Worm (Caenorhabditis elegans) whole organism, L3 larva: ENCODE results near the gene R102.1.
"Not testable (repeated sequence)": the region's sequence is repeated elsewhere in the genome, so short reads cannot be mapped to it uniquely, and the experiment has no call there.

Source experiments
- R02D3.7 ChIP-seq: fragments of 150-350 bp; optimal IDR thresholded peaks from 2 replicates; lab custom pipeline; 2014; ENCODE audit warnings: missing biosample characterization, missing genetic modification characterization
- aly-2 ChIP-seq: fragments of 150-350 bp; optimal IDR thresholded peaks from 2 replicates; lab custom pipeline; 2014; ENCODE audit warnings: missing biosample characterization, missing genetic modification characterization
- ama-1 ChIP-seq: fragments of 150-350 bp; optimal IDR thresholded peaks from 2 replicates; lab custom pipeline; 2018
- ceh-16 ChIP-seq: sonication (generic microtip); optimal IDR thresholded peaks from 2 replicates; lab custom pipeline; 2017; ENCODE audit warnings: missing biosample characterization, missing genetic modification characterization
- ceh-28 ChIP-seq: fragments of 150-350 bp; optimal IDR thresholded peaks from 2 replicates; lab custom pipeline; 2014; ENCODE audit warnings: missing biosample characterization, missing genetic modification reagents, missing genetic modification characterization
- ceh-9 ChIP-seq: sonication (generic microtip); optimal IDR thresholded peaks from 2 replicates; lab custom pipeline; 2018; ENCODE audit warnings: missing biosample characterization, missing genetic modification characterization
- egl-27 ChIP-seq: sonication (generic microtip); optimal IDR thresholded peaks from 4 replicates; lab custom pipeline; 2017; ENCODE audit warnings: missing biosample characterization, missing genetic modification reagents, missing genetic modification characterization
- egl-5 ChIP-seq: fragments of 150-350 bp; optimal IDR thresholded peaks from 2 replicates; lab custom pipeline; 2017; ENCODE audit warnings: missing biosample characterization, missing genetic modification reagents, missing genetic modification characterization, inconsistent platforms
- elt-1 ChIP-seq: fragments of 150-350 bp; optimal IDR thresholded peaks from 2 replicates; lab custom pipeline; 2014; ENCODE audit warnings: missing biosample characterization, missing genetic modification characterization
- elt-2 ChIP-seq: sonication (generic microtip); optimal IDR thresholded peaks from 2 replicates; lab custom pipeline; 2016; ENCODE audit warnings: missing genetic modification reagents, mild to moderate bottlenecking, missing genetic modification characterization, missing compliant biosample characterization
- eor-1 ChIP-seq, 2 experiments: fragments of 150-350 bp; optimal IDR thresholded peaks; 2 replicates each; lab custom pipeline; 2014 to 2018; ENCODE audit warnings: missing biosample characterization in 2 of 2, missing genetic modification characterization in 2 of 2
- fkh-10 ChIP-seq: sonication (generic microtip); optimal IDR thresholded peaks from 2 replicates; lab custom pipeline; 2017; ENCODE audit warnings: missing biosample characterization, missing genetic modification reagents, missing genetic modification characterization
- fkh-2 ChIP-seq: fragments of 150-350 bp; optimal IDR thresholded peaks from 2 replicates; lab custom pipeline; 2014; ENCODE audit warnings: missing biosample characterization, missing genetic modification reagents, missing genetic modification characterization
- fos-1 ChIP-seq: fragments of 150-350 bp; optimal IDR thresholded peaks from 2 replicates; lab custom pipeline; 2014; ENCODE audit warnings: missing biosample characterization, missing genetic modification characterization
- hmg-11 ChIP-seq: sonication (generic microtip); optimal IDR thresholded peaks from 2 replicates; lab custom pipeline; 2016; ENCODE audit warnings: missing genetic modification characterization, missing compliant biosample characterization
- jun-1 ChIP-seq: fragments of 150-350 bp; optimal IDR thresholded peaks from 2 replicates; lab custom pipeline; 2014; ENCODE audit warnings: missing biosample characterization, missing genetic modification reagents, missing genetic modification characterization
- lin-15B ChIP-seq: fragments of 150-350 bp; optimal IDR thresholded peaks from 2 replicates; lab custom pipeline; 2014; ENCODE audit warnings: missing biosample characterization, missing genetic modification characterization
- lin-39 ChIP-seq: fragments of 150-350 bp; optimal IDR thresholded peaks from 2 replicates; lab custom pipeline; 2018; ENCODE audit warnings: missing biosample characterization, missing genetic modification reagents, missing genetic modification characterization
- lsy-12 ChIP-seq: sonication (generic microtip); optimal IDR thresholded peaks from 2 replicates; lab custom pipeline; 2016; ENCODE audit warnings: mild to moderate bottlenecking, missing genetic modification characterization, missing compliant biosample characterization
- mdl-1 ChIP-seq: fragments of 150-350 bp; optimal IDR thresholded peaks from 2 replicates; lab custom pipeline; 2014; ENCODE audit warnings: missing biosample characterization, missing genetic modification characterization
- mml-1 ChIP-seq: fragments of 150-350 bp; sonication (generic microtip); optimal IDR thresholded peaks from 3 replicates; lab custom pipeline; 2014; ENCODE audit warnings: missing biosample characterization, missing genetic modification characterization
- nfya-1 ChIP-seq: sonication (generic microtip); optimal IDR thresholded peaks from 2 replicates; lab custom pipeline; 2017; ENCODE audit warnings: missing genetic modification characterization, mild to moderate bottlenecking, missing compliant biosample characterization, antibody characterized with exemption, moderate library complexity; ENCODE audit not compliant: insufficient read depth
- nhr-11 ChIP-seq: fragments of 150-350 bp; optimal IDR thresholded peaks from 2 replicates; lab custom pipeline; 2014; ENCODE audit warnings: missing biosample characterization, missing genetic modification characterization
- nhr-12 ChIP-seq: fragments of 150-350 bp; optimal IDR thresholded peaks from 2 replicates; lab custom pipeline; 2014; ENCODE audit warnings: missing biosample characterization, missing genetic modification characterization
- nhr-23 ChIP-seq: fragments of 150-350 bp; optimal IDR thresholded peaks from 2 replicates; lab custom pipeline; 2014; ENCODE audit warnings: missing biosample characterization, missing genetic modification reagents, missing genetic modification characterization
- nhr-25 ChIP-seq: sonication (generic microtip); optimal IDR thresholded peaks from 2 replicates; lab custom pipeline; 2017; ENCODE audit warnings: missing biosample characterization, missing genetic modification characterization
- nhr-28 ChIP-seq: fragments of 150-350 bp; optimal IDR thresholded peaks from 2 replicates; lab custom pipeline; 2014; ENCODE audit warnings: missing biosample characterization, missing genetic modification characterization
- nhr-43 ChIP-seq: sonication (generic microtip); optimal IDR thresholded peaks from 2 replicates; lab custom pipeline; 2016; ENCODE audit warnings: mild to moderate bottlenecking, missing genetic modification characterization, missing compliant biosample characterization; ENCODE audit not compliant: poor library complexity, severe bottlenecking
- nhr-76 ChIP-seq: fragments of 150-350 bp; sonication (generic microtip); optimal IDR thresholded peaks from 5 replicates; lab custom pipeline; 2014; ENCODE audit warnings: missing biosample characterization, missing genetic modification characterization
- pha-4 ChIP-seq: fragments of 150-350 bp; optimal IDR thresholded peaks from 2 replicates; lab custom pipeline; 2014; ENCODE audit warnings: missing biosample characterization, missing genetic modification reagents, missing genetic modification characterization
- pqm-1 ChIP-seq: fragments of 150-350 bp; optimal IDR thresholded peaks from 2 replicates; lab custom pipeline; 2017; ENCODE audit warnings: missing biosample characterization, missing genetic modification characterization, inconsistent platforms
- sea-2 ChIP-seq: fragments of 150-350 bp; sonication (generic microtip); optimal IDR thresholded peaks from 4 replicates; lab custom pipeline; 2014; ENCODE audit warnings: missing biosample characterization, missing genetic modification reagents, missing genetic modification characterization
- skn-1 ChIP-seq: fragments of 150-350 bp; optimal IDR thresholded peaks from 2 replicates; lab custom pipeline; 2014; ENCODE audit warnings: missing biosample characterization, missing genetic modification characterization
- tbx-2 ChIP-seq: sonication (generic microtip); optimal IDR thresholded peaks from 2 replicates; lab custom pipeline; 2016; ENCODE audit warnings: mild to moderate bottlenecking, missing genetic modification characterization, missing compliant biosample characterization
- unc-39 ChIP-seq: sonication (generic microtip); optimal IDR thresholded peaks from 4 replicates; lab custom pipeline; 2017; ENCODE audit warnings: missing biosample characterization, missing genetic modification characterization
- unc-62 ChIP-seq: fragments of 150-350 bp; sonication (generic microtip); optimal IDR thresholded peaks from 4 replicates; lab custom pipeline; 2014; ENCODE audit warnings: missing biosample characterization, missing genetic modification reagents, missing genetic modification characterization
- ztf-11 ChIP-seq: fragments of 150-350 bp; optimal IDR thresholded peaks from 2 replicates; lab custom pipeline; 2014; ENCODE audit warnings: missing biosample characterization, missing genetic modification characterization

Gene R102.1

DNA sequence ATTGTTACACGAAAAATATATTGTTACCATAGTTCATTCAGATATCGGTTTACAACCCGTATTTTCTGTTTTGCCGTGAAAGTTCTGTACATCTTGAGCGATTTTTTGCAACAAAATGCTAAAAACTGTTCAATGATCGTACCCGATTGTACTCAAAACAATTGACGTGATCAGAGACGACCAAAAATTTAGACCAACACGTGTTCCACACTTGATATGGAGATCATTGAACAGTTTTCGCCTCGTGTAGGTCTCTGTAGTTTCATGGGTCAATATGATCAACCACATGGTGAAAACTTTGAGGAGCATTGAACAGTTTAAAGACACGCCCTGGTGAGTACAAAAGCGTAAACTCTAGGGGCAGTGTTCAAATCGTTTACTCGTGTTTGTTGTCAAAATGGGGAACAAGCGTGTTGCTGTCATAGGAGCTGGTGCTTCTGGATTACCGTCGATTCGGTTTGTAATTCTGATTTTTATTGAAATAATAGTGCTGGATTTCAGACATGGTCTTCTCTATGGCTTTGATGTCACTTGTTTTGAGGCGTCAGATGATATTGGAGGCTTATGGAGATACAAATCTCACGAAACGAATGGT, 3.6 kb upstream of the R102.1 start, which contains the start of gene fmo-2:
Gene fmo-2 (plus strand): TSS at position 370 of the 595 bp plus-strand sequence.
- no peak for TF ChIP-seq skn-1 (tag; lab: Kevin White, UChicago)
- no peak for TF ChIP-seq R02D3.7 (tag; lab: Kevin White, UChicago)
- TF ChIP-seq sea-2 (GFP tag; lab: Kevin White, UChicago), result no peak
- TF ChIP-seq unc-62 (GFP tag; lab: Kevin White, UChicago), result no peak
- TF ChIP-seq egl-5 (tag; lab: Kevin White, UChicago), result no peak
- no peak for TF ChIP-seq nhr-25 (tag; lab: Kevin White, UChicago)
- TF ChIP-seq pqm-1 (tag; lab: Kevin White, UChicago), result peak; percentile 91
- TF ChIP-seq elt-2 (tag; lab: Kevin White, UChicago), result peak; percentile 43
- no peak for TF ChIP-seq fos-1 (tag; lab: Kevin White, UChicago)
- TF ChIP-seq nhr-12, result no peak
- no peak for TF ChIP-seq ztf-11 (tag; lab: Kevin White, UChicago)
- TF ChIP-seq elt-1, result no peak
- no peak for TF ChIP-seq hmg-11 (tag; lab: Kevin White, UChicago)
- no peak for TF ChIP-seq lin-39 (tag; lab: Kevin White, UChicago)
- TF ChIP-seq mdl-1, result peak; percentile 29
- peak; percentile 81 for TF ChIP-seq jun-1 (tag; lab: Kevin White, UChicago)
- no peak for TF ChIP-seq mml-1 (tag; lab: Kevin White, UChicago)
- no peak for TF ChIP-seq tbx-2 (tag; lab: Kevin White, UChicago)
- no peak for TF ChIP-seq nhr-23 (tag; lab: Kevin White, UChicago)
- TF ChIP-seq lsy-12 (tag; lab: Kevin White, UChicago), result no peak
- TF ChIP-seq nhr-43 (tag; lab: Kevin White, UChicago), result peak; percentile 15

DNA sequence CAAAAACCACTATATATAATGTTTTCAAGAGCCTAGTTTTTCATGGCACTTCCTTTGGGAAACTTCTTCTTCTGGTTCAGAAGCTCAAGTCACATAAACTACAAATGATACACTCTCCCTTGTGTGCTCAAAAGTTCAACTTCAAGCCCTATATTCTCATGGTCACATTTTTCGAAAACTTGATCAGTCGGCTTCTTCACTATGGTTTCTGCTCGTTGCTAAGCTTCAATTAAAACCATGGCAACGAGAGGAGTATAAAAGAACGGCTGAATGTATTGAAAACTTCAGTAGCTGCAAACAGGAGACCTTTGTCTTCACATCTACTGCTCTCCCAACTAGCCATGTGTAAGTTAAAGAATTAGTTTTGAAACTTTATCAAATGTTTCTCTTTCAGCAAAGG, 1.5 kb downstream of the R102.1 start, which contains the start of gene R102.2:
Gene R102.2 (plus strand): TSS at position 301 of the 400 bp plus-strand sequence.
- TF ChIP-seq elt-1; unc-39 (tag; lab: Kevin White, UChicago); ceh-28: not testable (repeated sequence)

DNA sequence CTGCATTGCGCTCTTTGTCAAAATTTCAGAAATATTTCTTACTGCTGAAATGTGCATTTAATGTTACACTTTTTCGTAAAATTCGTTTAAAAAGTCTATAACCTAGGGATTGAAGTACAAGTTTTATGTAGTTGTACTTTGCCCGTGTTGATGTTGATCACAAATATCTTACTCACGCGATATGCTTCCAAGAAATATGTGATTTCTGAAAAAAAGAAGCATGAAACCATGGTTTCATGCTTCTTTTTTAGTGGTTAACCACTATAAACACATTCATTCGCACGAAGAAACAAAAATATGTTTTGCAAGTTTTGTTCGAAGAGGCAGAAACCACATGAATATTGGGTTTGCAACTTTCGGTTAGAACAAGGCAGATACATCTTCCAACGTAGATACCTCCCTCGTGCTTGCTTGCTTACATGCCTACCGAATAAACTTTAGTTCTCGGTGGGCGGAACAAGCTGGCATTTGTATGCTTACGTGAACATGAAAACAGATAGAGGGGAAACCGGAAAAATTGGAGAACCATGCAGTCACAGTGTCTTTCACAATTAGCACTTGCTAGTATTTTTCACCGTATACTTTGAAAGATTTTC, 3.2 kb downstream of the R102.1 start, which contains the start of gene R102.3:
Gene R102.3 (plus strand): TSS at position 546 of the 596 bp plus-strand sequence.
- no peak for TF ChIP-seq tbx-2 (tag; lab: Kevin White, UChicago)
- no peak for TF ChIP-seq lin-39 (tag; lab: Kevin White, UChicago)
- peak; percentile 7 for TF ChIP-seq nhr-11 (tag; lab: Kevin White, UChicago)
- no peak for TF ChIP-seq nhr-12

DNA sequence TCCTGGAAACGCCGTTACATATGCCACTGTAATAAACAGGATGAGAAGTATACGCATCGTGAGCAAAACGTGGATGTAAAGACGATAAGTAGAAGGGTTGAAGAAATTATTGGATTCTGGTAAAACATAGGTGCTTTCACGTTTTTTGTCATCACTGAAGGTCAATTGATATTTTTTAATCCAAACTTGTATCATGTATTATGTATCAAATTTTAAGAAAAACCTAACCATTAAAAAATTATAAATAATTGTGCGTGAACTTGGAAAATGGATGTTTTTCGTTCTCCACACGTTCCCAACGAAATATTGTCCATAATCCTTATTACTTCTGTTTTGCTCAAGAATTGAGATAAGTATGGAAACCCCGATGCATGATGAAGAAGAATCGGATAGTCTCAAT, 4.3 kb downstream of the R102.1 start, which contains the start of gene R102.8:
Gene R102.8 (minus strand): TSS at position 101 of the 400 bp plus-strand sequence.
- no peak for TF ChIP-seq unc-39 (tag; lab: Kevin White, UChicago)
- no peak for TF ChIP-seq ama-1 (lab: Kevin White, UChicago)
- no peak for TF ChIP-seq ceh-9 (tag; lab: Kevin White, UChicago)
- TF ChIP-seq nhr-76 (tag; lab: Kevin White, UChicago), result no peak
- TF ChIP-seq pqm-1 (tag; lab: Kevin White, UChicago), result no peak
- no peak for TF ChIP-seq hmg-11 (tag; lab: Kevin White, UChicago)
- TF ChIP-seq mml-1 (tag; lab: Kevin White, UChicago), result no peak
- no peak for TF ChIP-seq pha-4
- no peak for TF ChIP-seq nfya-1 (tag; lab: Kevin White, UChicago)
- no peak for TF ChIP-seq egl-27
- TF ChIP-seq mdl-1, result no peak
- no peak for TF ChIP-seq ceh-16 (tag; lab: Kevin White, UChicago)
- TF ChIP-seq egl-5 (tag; lab: Kevin White, UChicago), result no peak
- TF ChIP-seq fkh-10 (GFP tag; lab: Kevin White, UChicago), result no peak
- TF ChIP-seq, all 47 proteins: peak for 0

DNA sequence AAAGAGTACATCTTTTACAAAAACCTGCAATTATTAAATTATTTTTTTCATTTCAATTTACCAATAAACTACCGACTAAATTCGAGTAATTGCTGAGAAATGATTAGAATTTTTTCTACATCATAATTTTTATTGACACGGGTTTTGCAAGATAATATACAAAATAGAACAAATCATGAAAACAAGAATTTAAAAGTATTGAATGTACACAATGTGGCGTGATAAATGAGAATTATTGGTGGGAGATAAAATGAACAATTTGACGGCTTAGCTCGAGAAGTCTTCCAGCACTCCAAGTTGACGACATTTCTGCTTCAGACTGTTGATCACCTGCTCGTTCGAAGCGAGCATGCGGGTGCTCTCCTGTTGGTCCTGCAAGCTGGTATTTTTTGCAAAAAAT, 9.4 kb downstream of the R102.1 start, which contains the start of gene R102.4:
Gene R102.4 (minus strand): TSS at position 101 of the 400 bp plus-strand sequence.
- TF ChIP-seq eor-1 (tag; optimal IDR thresholded peaks at IDR 0.05; lab: Kevin White, UChicago) (no peak), nhr-28 (tag; lab: Kevin White, UChicago) (no peak), lsy-12 (tag; lab: Kevin White, UChicago) (no peak), lin-39 (tag; lab: Kevin White, UChicago) (no peak), egl-27 (no peak), hmg-11 (tag; lab: Kevin White, UChicago) (no peak), nhr-25 (tag; lab: Kevin White, UChicago) (no peak), nhr-43 (tag; lab: Kevin White, UChicago) (no peak), nfya-1 (tag; lab: Kevin White, UChicago) (no peak), nhr-76 (tag; lab: Kevin White, UChicago) (no peak), fkh-2 (tag; lab: Kevin White, UChicago) (no peak), fos-1 (tag; lab: Kevin White, UChicago) (no peak), sea-2 (GFP tag; lab: Kevin White, UChicago) (no peak), lin-15B (no peak), ceh-16 (tag; lab: Kevin White, UChicago) (no peak), ceh-28 (no peak), nhr-11 (tag; lab: Kevin White, UChicago) (no peak), aly-2 (no peak), pha-4 (no peak)
